Worm (Caenorhabditis elegans) whole organism, L4 larva: ENCODE results near the gene ctf-18.

Source experiments
- nhr-42 ChIP-seq: fragments of 200-800 bp; sonication (Bioruptor generic); IDR thresholded peaks from 2 replicates; pipeline ENCODE4 v1.3.6; 2022; ENCODE audit warnings: missing genetic modification characterization, missing compliant biosample characterization
- set-16 ChIP-seq: fragments of 200-800 bp; sonication (Bioruptor generic); IDR thresholded peaks from 2 replicates; pipeline ENCODE4 v1.3.6; 2022; ENCODE audit warnings: missing genetic modification reagents, missing genetic modification characterization, missing compliant biosample characterization
- tag-97 ChIP-seq: fragments of 200-800 bp; sonication (Bioruptor generic); IDR thresholded peaks from 2 replicates; pipeline ENCODE4 v1.3.6; 2022; ENCODE audit warnings: missing genetic modification characterization, missing compliant biosample characterization
- unc-130 ChIP-seq: sonication (generic microtip); optimal IDR thresholded peaks from 2 replicates; lab custom pipeline; 2016; ENCODE audit warnings: missing genetic modification reagents, missing genetic modification characterization, missing compliant biosample characterization
- unc-62 ChIP-seq, 3 experiments: fragments of 150-350 bp in 1 of 3; sonication (generic microtip); optimal IDR thresholded peaks in 2 of 3; peaks in 1 of 3; 1 replicate in 1 of 3; 2 replicates in 2 of 3; lab custom pipeline; 2014 to 2017; ENCODE audit warnings: missing biosample characterization in 3 of 3, missing genetic modification characterization in 3 of 3, missing genetic modification reagents in 3 of 3, missing genotype in 1 of 3

Gene ctf-18

ce11 chrIV:10075899-10076298 lies 50.5 kb downstream of the ctf-18 start, which contains the start of gene W01B6.5 (continued):
- no peak for TF ChIP-seq set-16 (GFP tag; lab: Robert Waterston, UW)

ce11 chrIV:10075034-10075510 lies 51.4 kb downstream of the ctf-18 start, which contains the start of the genes ttbk-4 and W01B6.4:
TSS of gene ttbk-4 (minus strand) at chrIV:10075134.
TSS of gene W01B6.4 (plus strand) at chrIV:10075460.
- TF ChIP-seq unc-130 (GFP tag; lab: Kevin White, UChicago) (no peak), nhr-42 (GFP tag; lab: Robert Waterston, UW) (no peak), unc-62 (GFP tag; optimal IDR thresholded peaks at IDR 0.05 in 1 of 2; lab: Kevin White, UChicago) (peak in 1 of 2 experiments; percentile 2), unc-62 (tag; optimal IDR thresholded peaks at IDR 0.05; lab: Kevin White, UChicago) (no peak), tag-97 (GFP tag; lab: Robert Waterston, UW) (no peak)
